Worm (Caenorhabditis elegans) whole organism, late embryonic: Measurements from ENCODE around the gene F23H12.10.

Experiments
- C08G9.2 ChIP-seq: sonication (generic microtip); optimal IDR thresholded peaks from 2 replicates; lab custom pipeline; 2016; ENCODE audit warnings: mild to moderate bottlenecking, missing genetic modification characterization, moderate library complexity, missing compliant biosample characterization
- F13H6.1 ChIP-seq: sonication (generic microtip); optimal IDR thresholded peaks from 2 replicates; lab custom pipeline; 2016; ENCODE audit warnings: missing genetic modification characterization, missing compliant biosample characterization
- K09A11.1 ChIP-seq: sonication (generic microtip); optimal IDR thresholded peaks from 2 replicates; lab custom pipeline; 2017; ENCODE audit warnings: antibody characterized with exemption, mild to moderate bottlenecking, missing genetic modification characterization, missing compliant biosample characterization; ENCODE audit not compliant: insufficient read depth
- T23F11.4 ChIP-seq: fragments of 200-800 bp; sonication (Bioruptor generic); optimal IDR thresholded peaks from 2 replicates; lab custom pipeline; 2018; ENCODE audit warnings: mild to moderate bottlenecking, missing genetic modification characterization, missing compliant biosample characterization
- Y22D7AL.16 ChIP-seq: sonication (generic microtip); optimal IDR thresholded peaks from 2 replicates; lab custom pipeline; 2016; ENCODE audit warnings: missing genetic modification characterization, missing compliant biosample characterization
- ahr-1 ChIP-seq: sonication (generic microtip); optimal IDR thresholded peaks from 2 replicates; lab custom pipeline; 2016; ENCODE audit warnings: missing genetic modification characterization, missing compliant biosample characterization
- ama-1 ChIP-seq: fragments of 150-350 bp; optimal IDR thresholded peaks from 2 replicates; lab custom pipeline; 2014
- ceh-14 ChIP-seq: sonication (generic microtip); optimal IDR thresholded peaks from 2 replicates; lab custom pipeline; 2016; ENCODE audit warnings: missing genotype, missing genetic modification characterization, missing compliant biosample characterization
- ceh-19 ChIP-seq: fragments of 200-800 bp; sonication (Bioruptor generic); optimal IDR thresholded peaks from 2 replicates; lab custom pipeline; 2018; ENCODE audit warnings: mild to moderate bottlenecking, missing genetic modification characterization, missing compliant biosample characterization
- ceh-2 ChIP-seq: sonication (generic microtip); optimal IDR thresholded peaks from 2 replicates; lab custom pipeline; 2016; ENCODE audit warnings: missing genotype, missing genetic modification characterization, missing compliant biosample characterization
- ceh-22 ChIP-seq: sonication (generic microtip); optimal IDR thresholded peaks from 2 replicates; lab custom pipeline; 2017; ENCODE audit warnings: missing biosample characterization, missing genetic modification characterization
- ceh-24 ChIP-seq: sonication (generic microtip); optimal IDR thresholded peaks from 2 replicates; lab custom pipeline; 2016; ENCODE audit warnings: mild to moderate bottlenecking, missing genetic modification characterization, missing compliant biosample characterization
- ceh-30 ChIP-seq: fragments of 150-350 bp; optimal IDR thresholded peaks from 2 replicates; lab custom pipeline; 2014; ENCODE audit warnings: missing biosample characterization, missing genetic modification characterization
- ceh-34 ChIP-seq: sonication (generic microtip); optimal IDR thresholded peaks from 2 replicates; lab custom pipeline; 2016; ENCODE audit warnings: mild to moderate bottlenecking, missing genetic modification characterization, missing compliant biosample characterization
- ceh-45 ChIP-seq: fragments of 200-800 bp; sonication (Bioruptor generic); IDR thresholded peaks from 2 replicates; pipeline ENCODE4 v1.3.6; 2022; ENCODE audit warnings: missing genetic modification reagents, missing genetic modification characterization, missing compliant biosample characterization
- ceh-9 ChIP-seq: sonication (generic microtip); optimal IDR thresholded peaks from 2 replicates; lab custom pipeline; 2016; ENCODE audit warnings: mild to moderate bottlenecking, missing genetic modification characterization, inconsistent platforms, missing compliant biosample characterization
- dmd-4 ChIP-seq: sonication (generic microtip); optimal IDR thresholded peaks from 2 replicates; lab custom pipeline; 2016; ENCODE audit warnings: borderline replicate concordance, missing genetic modification characterization, missing compliant biosample characterization
- dve-1 ChIP-seq: sonication (generic microtip); optimal IDR thresholded peaks from 2 replicates; lab custom pipeline; 2017; ENCODE audit warnings: antibody characterized with exemption, mild to moderate bottlenecking, missing genetic modification characterization, missing compliant biosample characterization
- ets-4 ChIP-seq: sonication (generic microtip); optimal IDR thresholded peaks from 2 replicates; lab custom pipeline; 2016; ENCODE audit warnings: missing genetic modification characterization, missing compliant biosample characterization
- eyg-1 ChIP-seq: sonication (generic microtip); optimal IDR thresholded peaks from 2 replicates; lab custom pipeline; 2016; ENCODE audit warnings: missing genotype, missing genetic modification characterization, missing compliant biosample characterization
- fax-1 ChIP-seq: sonication (generic microtip); optimal IDR thresholded peaks from 2 replicates; lab custom pipeline; 2016; ENCODE audit warnings: missing genotype, missing genetic modification characterization, missing compliant biosample characterization
- fkh-6 ChIP-seq: sonication (generic microtip); optimal IDR thresholded peaks from 2 replicates; lab custom pipeline; 2016; ENCODE audit warnings: missing genetic modification characterization, missing compliant biosample characterization
- hlh-6 ChIP-seq: sonication (generic microtip); optimal IDR thresholded peaks from 2 replicates; lab custom pipeline; 2016; ENCODE audit warnings: missing genotype, missing genetic modification characterization, missing compliant biosample characterization
- lim-6 ChIP-seq: sonication (generic microtip); optimal IDR thresholded peaks from 2 replicates; lab custom pipeline; 2016; ENCODE audit warnings: missing genetic modification characterization, missing compliant biosample characterization
- lin-11 ChIP-seq: fragments of 200-800 bp; sonication (Bioruptor generic); optimal IDR thresholded peaks from 2 replicates; lab custom pipeline; 2018; ENCODE audit warnings: mild to moderate bottlenecking, missing genetic modification characterization, missing compliant biosample characterization
- mec-3 ChIP-seq: sonication (generic microtip); optimal IDR thresholded peaks from 2 replicates; lab custom pipeline; 2016; ENCODE audit warnings: borderline replicate concordance, missing genetic modification characterization, missing compliant biosample characterization
- nfya-1 ChIP-seq: sonication (generic microtip); optimal IDR thresholded peaks from 2 replicates; lab custom pipeline; 2017; ENCODE audit warnings: missing genetic modification characterization, mild to moderate bottlenecking, missing compliant biosample characterization, antibody characterized with exemption, moderate library complexity
- nhr-11 ChIP-seq: fragments of 150-350 bp; optimal IDR thresholded peaks from 2 replicates; lab custom pipeline; 2014; ENCODE audit warnings: missing biosample characterization, missing genetic modification characterization
- nhr-232 ChIP-seq: sonication (generic microtip); optimal IDR thresholded peaks from 2 replicates; lab custom pipeline; 2016; ENCODE audit warnings: missing genetic modification characterization, missing compliant biosample characterization
- npax-4 ChIP-seq: sonication (generic microtip); optimal IDR thresholded peaks from 2 replicates; lab custom pipeline; 2016; ENCODE audit warnings: missing genetic modification characterization, missing compliant biosample characterization
- odd-2 ChIP-seq: sonication (generic microtip); optimal IDR thresholded peaks from 2 replicates; lab custom pipeline; 2017; ENCODE audit warnings: antibody characterized with exemption, mild to moderate bottlenecking, missing genetic modification characterization, missing compliant biosample characterization
- pag-3 ChIP-seq: sonication (generic microtip); optimal IDR thresholded peaks from 2 replicates; lab custom pipeline; 2016; ENCODE audit warnings: missing compliant biosample characterization, missing genetic modification characterization, borderline replicate concordance
- pat-9 ChIP-seq: fragments of 200-800 bp; sonication (Bioruptor generic); optimal IDR thresholded peaks from 2 replicates; lab custom pipeline; 2018; ENCODE audit warnings: mild to moderate bottlenecking, missing genetic modification characterization, moderate library complexity, missing compliant biosample characterization
- pax-1 ChIP-seq: fragments of 150-350 bp; optimal IDR thresholded peaks from 2 replicates; lab custom pipeline; 2014; ENCODE audit warnings: missing biosample characterization, missing genetic modification characterization
- pha-2 ChIP-seq: sonication (generic microtip); optimal IDR thresholded peaks from 2 replicates; lab custom pipeline; 2017; ENCODE audit warnings: mild to moderate bottlenecking, missing genetic modification characterization, missing compliant biosample characterization
- pha-4 ChIP-seq: fragments of 150-350 bp; optimal IDR thresholded peaks from 2 replicates; lab custom pipeline; 2018; ENCODE audit warnings: missing biosample characterization, missing genetic modification reagents, missing genetic modification characterization
- pros-1 ChIP-seq: fragments of 150-350 bp; optimal IDR thresholded peaks from 2 replicates; lab custom pipeline; 2014; ENCODE audit warnings: missing biosample characterization, missing genetic modification reagents, missing genetic modification characterization
- ref-2 ChIP-seq: sonication (generic microtip); optimal IDR thresholded peaks from 2 replicates; lab custom pipeline; 2016; ENCODE audit warnings: missing genetic modification characterization, missing compliant biosample characterization
- rnt-1 ChIP-seq: sonication (generic microtip); optimal IDR thresholded peaks from 2 replicates; lab custom pipeline; 2016; ENCODE audit warnings: missing genetic modification characterization, missing compliant biosample characterization
- sdc-2 ChIP-seq: sonication (generic microtip); optimal IDR thresholded peaks from 2 replicates; lab custom pipeline; 2016; ENCODE audit warnings: missing genotype, missing genetic modification characterization, missing compliant biosample characterization
- sox-4 ChIP-seq: sonication (generic microtip); optimal IDR thresholded peaks from 2 replicates; lab custom pipeline; 2017; ENCODE audit warnings: mild to moderate bottlenecking, missing genetic modification characterization, inconsistent platforms, missing compliant biosample characterization
- syd-9 ChIP-seq: sonication (generic microtip); optimal IDR thresholded peaks from 2 replicates; lab custom pipeline; 2016; ENCODE audit warnings: mild to moderate bottlenecking, missing genetic modification characterization, moderate library complexity, missing compliant biosample characterization
- unc-3 ChIP-seq, 2 experiments: fragments of 200-800 bp in 1 of 2; sonication (Bioruptor generic) in 1 of 2; sonication (generic microtip) in 1 of 2; conservative IDR thresholded peaks in 1 of 2; optimal IDR thresholded peaks in 1 of 2; 2 replicates each; pipeline versions ENCODE4 v1.3.6 to Lab custom; 2016 to 2022; ENCODE audit warnings: missing compliant biosample characterization in 2 of 2, missing genetic modification characterization in 2 of 2, missing genetic modification reagents in 1 of 2
- unc-55 ChIP-seq: sonication (generic microtip); optimal IDR thresholded peaks from 2 replicates; lab custom pipeline; 2017; ENCODE audit warnings: missing biosample characterization, missing genetic modification reagents, missing genetic modification characterization
- zip-5 ChIP-seq: sonication (generic microtip); optimal IDR thresholded peaks from 2 replicates; lab custom pipeline; 2016; ENCODE audit warnings: missing genetic modification characterization, missing compliant biosample characterization

The F23H12.10 gene

DNA sequence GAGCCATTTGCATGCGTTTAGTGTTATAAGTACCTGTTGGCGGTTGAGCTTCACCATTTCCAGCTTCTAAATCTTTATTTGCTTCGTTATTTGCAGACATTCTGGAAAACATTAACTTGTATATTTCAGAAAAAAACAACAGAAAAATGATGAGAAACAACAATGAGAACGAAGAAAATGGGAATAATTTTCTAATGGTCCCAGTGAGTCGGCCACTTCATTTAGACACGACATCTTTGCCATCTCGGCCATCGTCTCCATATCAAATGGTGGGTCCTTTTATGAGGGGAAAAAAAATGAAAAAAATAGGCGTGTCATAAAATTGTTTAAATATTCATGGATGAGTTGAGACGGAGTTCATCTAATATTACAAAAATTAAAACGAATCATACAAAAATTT is 28.3 kb downstream of the F23H12.10 start, which contains the start of gene snb-2:
Gene snb-2 (minus strand): TSS at position 101 of the 400 bp plus-strand sequence.
- no peak for TF ChIP-seq lin-11
- no peak for TF ChIP-seq unc-55 (GFP tag; lab: Kevin White, UChicago)
- no peak for TF ChIP-seq unc-3 (GFP tag; conservative IDR thresholded peaks at IDR 0.05; lab: Robert Waterston, UW)
- TF ChIP-seq unc-3 (tag; optimal IDR thresholded peaks at IDR 0.05; lab: Kevin White, UChicago) = no peak
- no peak for TF ChIP-seq ahr-1 (tag; lab: Kevin White, UChicago)
- no peak for TF ChIP-seq ceh-9 (tag; lab: Kevin White, UChicago)
- TF ChIP-seq, all 69 proteins: peak for 0

DNA sequence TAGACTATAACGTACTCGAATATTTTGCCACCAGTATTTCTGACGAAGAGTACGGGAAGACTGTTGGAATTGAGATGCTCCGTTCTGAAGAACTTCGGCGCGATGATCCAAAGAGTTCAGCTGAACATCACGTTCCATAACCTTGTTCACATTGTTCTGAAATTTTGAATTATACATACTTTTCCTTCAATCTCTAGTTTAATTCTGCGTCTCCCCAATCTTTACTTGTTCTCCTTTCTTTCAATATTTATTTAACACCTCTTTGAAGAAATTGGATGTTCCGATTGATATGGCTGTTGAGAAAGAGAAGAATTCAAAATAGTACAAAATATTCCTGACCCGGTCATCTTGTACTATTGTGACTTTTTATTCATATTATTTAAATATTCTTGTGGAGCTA is 29.2 kb downstream of the F23H12.10 start, which contains the start of gene F23H12.3:
Gene F23H12.3 (plus strand): TSS at position 301 of the 400 bp plus-strand sequence.
- no peak for TF ChIP-seq ceh-34 (tag; lab: Kevin White, UChicago)
- TF ChIP-seq unc-55 (GFP tag; lab: Kevin White, UChicago) = no peak
- no peak for TF ChIP-seq fax-1 (tag; lab: Kevin White, UChicago)
- no peak for TF ChIP-seq nhr-11 (tag; lab: Kevin White, UChicago)
- no peak for TF ChIP-seq ceh-30 (tag; lab: Kevin White, UChicago)

DNA sequence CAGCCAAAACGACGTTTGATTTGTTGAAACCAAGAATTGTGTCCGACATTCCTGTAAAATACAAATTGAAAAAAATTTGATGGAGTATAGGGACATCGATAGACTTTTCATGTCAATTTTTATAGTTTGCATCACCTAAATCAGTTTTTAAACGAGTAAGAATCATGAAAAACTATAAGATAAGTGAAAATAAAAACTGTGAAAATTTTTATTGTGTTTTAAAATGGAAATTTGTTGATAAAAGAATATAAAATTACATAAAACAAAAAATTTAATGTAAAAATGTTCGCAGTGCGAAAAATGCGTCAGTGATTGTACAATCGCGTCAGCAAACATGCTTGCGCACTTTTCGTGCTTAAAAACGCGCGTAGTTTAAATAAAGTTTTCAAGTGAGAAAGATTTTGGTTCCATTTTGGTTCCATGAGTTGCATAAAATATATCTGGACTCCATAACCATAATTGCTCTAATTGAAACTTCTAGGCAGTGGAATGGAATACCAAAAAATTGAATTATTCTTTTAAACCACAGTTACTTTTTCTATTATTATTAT is 30.6 kb downstream of the F23H12.10 start, which contains the start of gene tomm-20:
Gene tomm-20 (minus strand): TSS at position 51 of the 551 bp plus-strand sequence.
- TF ChIP-seq zip-5 (tag; lab: Kevin White, UChicago) (peak; percentile 16), nhr-232 (tag; lab: Kevin White, UChicago) (peak; percentile 11), K09A11.1 (tag; lab: Kevin White, UChicago) (no peak), syd-9 (tag; lab: Kevin White, UChicago) (no peak), sox-4 (tag; lab: Kevin White, UChicago) (peak; percentile 18), C08G9.2 (tag; lab: Kevin White, UChicago) (peak; percentile 38), ceh-45 (GFP tag; lab: Robert Waterston, UW) (no peak), ref-2 (tag; lab: Kevin White, UChicago) (no peak), pat-9 (tag; lab: Kevin White, UChicago) (peak; percentile 39), rnt-1 (tag; lab: Kevin White, UChicago) (peak; percentile 48), ceh-22 (tag; lab: Kevin White, UChicago) (no peak), dmd-4 (no peak), ahr-1 (tag; lab: Kevin White, UChicago) (peak; percentile 33), fkh-6 (tag; lab: Kevin White, UChicago) (peak; percentile 32), fax-1 (tag; lab: Kevin White, UChicago) (peak; percentile 57), Y22D7AL.16 (tag; lab: Kevin White, UChicago) (peak; percentile 22), lin-11 (peak; percentile 40), ets-4 (tag; lab: Kevin White, UChicago) (no peak), nfya-1 (peak; percentile 80), odd-2 (tag; lab: Kevin White, UChicago) (no peak), unc-55 (GFP tag; lab: Kevin White, UChicago) (peak; percentile 3), ceh-24 (tag; lab: Kevin White, UChicago) (no peak), ceh-34 (tag; lab: Kevin White, UChicago) (peak; percentile 77), ama-1 (no peak), pha-4 (tag; lab: Kevin White, UChicago) (no peak), pha-2 (tag; lab: Kevin White, UChicago) (peak; percentile 33), pax-1 (tag; lab: Kevin White, UChicago) (no peak), F13H6.1 (tag; lab: Kevin White, UChicago) (peak; percentile 27), ceh-19 (GFP tag; lab: Kevin White, UChicago) (peak; percentile 58), unc-3 (GFP tag; conservative IDR thresholded peaks at IDR 0.05; lab: Robert Waterston, UW) (no peak), unc-3 (tag; optimal IDR thresholded peaks at IDR 0.05; lab: Kevin White, UChicago) (no peak), ceh-2 (peak; percentile 25), T23F11.4 (GFP tag; lab: Kevin White, UChicago) (peak; percentile 17), hlh-6 (tag; lab: Kevin White, UChicago) (no peak), npax-4 (tag; lab: Kevin White, UChicago) (no peak), mec-3 (no peak), pag-3 (tag; lab: Kevin White, UChicago) (no peak), eyg-1 (tag; lab: Kevin White, UChicago) (no peak), dve-1 (tag; lab: Kevin White, UChicago) (peak; percentile 69), lim-6 (tag; lab: Kevin White, UChicago) (no peak), pros-1 (tag; lab: Kevin White, UChicago) (no peak), ceh-30 (tag; lab: Kevin White, UChicago) (no peak), sdc-2 (tag; lab: Kevin White, UChicago) (no peak), ceh-14 (peak; percentile 83)
